Worm (Caenorhabditis elegans): ENCODE results near the gene W07G4.7.

- TF ChIP-seq mab-5 (tag; optimal IDR thresholded peaks at IDR 0.05) (no peak), mdl-1 (tag; optimal IDR thresholded peaks at IDR 0.05) (no peak), ztf-11 (tag; optimal IDR thresholded peaks at IDR 0.05) (no peak), aly-2 (tag; optimal IDR thresholded peaks at IDR 0.05) (no peak), nhr-10 (tag; optimal IDR thresholded peaks at IDR 0.05) (no peak), ztf-4 (tag; optimal IDR thresholded peaks at IDR 0.05) (no peak), unc-62 (GFP tag; optimal IDR thresholded peaks at IDR 0.05) (no peak), zag-1 (tag; optimal IDR thresholded peaks at IDR 0.05) (no peak), egl-27 (tag; optimal IDR thresholded peaks at IDR 0.05) (no peak)
Observed at ce11 chrV:13043195-13043762, 8.8 kb upstream of the W07G4.7 start, which contains the start of gene lap-2.

Measured in whole organism, L2 larva.